Fruit fly (Drosophila melanogaster): ENCODE measurements around the gene Ahcy.

The Ahcy gene

DNA sequence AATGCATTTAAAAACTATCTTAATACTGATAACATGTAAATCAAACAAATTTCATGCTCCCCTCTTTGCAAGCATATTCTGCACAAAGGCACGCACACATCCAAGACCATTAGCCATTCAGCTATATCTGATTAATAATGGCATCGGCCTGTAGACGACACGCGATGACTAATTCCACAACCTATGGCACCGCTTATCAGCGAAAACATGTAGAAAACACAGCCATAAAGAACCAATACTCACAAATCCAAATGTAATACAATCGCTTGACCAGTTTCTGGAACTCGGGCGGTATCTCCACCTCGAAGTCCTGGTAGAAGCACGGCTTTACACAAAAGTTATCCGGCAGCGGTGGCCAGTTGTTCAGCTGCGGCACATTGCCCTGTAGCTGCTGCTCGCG is 1.9 kb upstream of the Ahcy start (continued):
- no peak for TF ChIP-seq ato (GFP tag; IDR thresholded peaks at IDR 0.05; ENCODE audit: partially characterized antibody)

DNA sequence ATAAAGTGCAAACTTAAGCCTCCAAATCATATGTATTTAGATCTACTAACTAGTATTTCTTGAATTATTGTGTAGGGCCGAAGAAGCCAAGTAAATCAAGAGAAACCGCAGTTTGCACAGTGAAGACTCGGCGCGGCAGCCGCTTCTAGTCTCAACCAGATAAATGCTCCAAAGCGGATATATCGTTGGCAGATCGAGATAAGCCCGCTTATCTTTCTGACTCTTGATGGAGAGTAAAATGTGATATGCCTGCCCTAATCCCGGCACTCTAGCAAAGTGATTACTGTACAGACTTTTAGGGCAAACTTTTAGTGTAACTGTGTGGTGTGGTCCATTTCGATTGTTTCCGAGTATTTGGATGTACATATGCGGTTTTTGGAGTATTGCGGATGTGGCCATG is 1.3 kb upstream of the Ahcy start:
- TF ChIP-seq jing (GFP tag; optimal IDR thresholded peaks at IDR 0.05) (no peak), grau (tag; optimal IDR thresholded peaks at IDR 0.05) (peak; percentile 54), slbo (GFP tag; IDR thresholded peaks at IDR 0.05) (peak; percentile 53), CG42726 (GFP tag; IDR thresholded peaks at IDR 0.05; ENCODE audit: partially characterized antibody) (no peak), Drgx (GFP tag; IDR thresholded peaks at IDR 0.05) (0 out of 2 replicates have a peak, but pooled peaks have one; percentile 17), CG2120 (GFP tag; optimal IDR thresholded peaks at IDR 0.05) (peak; percentile 22)

DNA sequence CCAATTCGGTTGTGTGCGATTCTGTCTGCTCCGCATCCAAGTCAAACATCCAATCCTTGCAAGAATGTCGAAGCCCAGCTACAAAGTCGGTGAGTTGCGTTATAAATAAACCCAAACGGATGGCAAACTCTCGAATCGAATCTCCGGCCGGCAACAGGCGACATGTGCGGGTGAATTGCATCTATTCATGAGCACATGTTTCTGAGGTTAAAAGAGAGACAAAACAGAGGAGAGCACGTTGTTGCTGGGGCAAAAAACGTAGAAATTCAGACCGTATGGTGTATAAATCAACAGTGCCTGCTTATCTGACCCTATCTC is 225 bp downstream of the Ahcy start:
- TF ChIP-seq MESR4 (GFP tag; optimal IDR thresholded peaks at IDR 0.05) (peak; percentile 44), sna (GFP tag; IDR thresholded peaks at IDR 0.05; ENCODE audit: partially characterized antibody) (peak; percentile 9; the same call in 1 of the 2 replicates), CG1792 (GFP tag; optimal IDR thresholded peaks at IDR 0.05) (no peak), bigmax (GFP tag; optimal IDR thresholded peaks at IDR 0.05) (peak; percentile 3), chm (GFP tag; IDR thresholded peaks at IDR 0.05) (0 out of 2 replicates have a peak, but pooled peaks have one; percentile 6), Bgb (GFP tag; IDR thresholded peaks at IDR 0.05; ENCODE audit: partially characterized antibody) (peak; percentile 20; the same call in 1 of the 2 replicates), CG34422 (GFP tag; IDR thresholded peaks at IDR 0.05) (peak; percentile 47; the same call in 1 of the 3 replicates), Med (GFP tag) (no peak)

DNA sequence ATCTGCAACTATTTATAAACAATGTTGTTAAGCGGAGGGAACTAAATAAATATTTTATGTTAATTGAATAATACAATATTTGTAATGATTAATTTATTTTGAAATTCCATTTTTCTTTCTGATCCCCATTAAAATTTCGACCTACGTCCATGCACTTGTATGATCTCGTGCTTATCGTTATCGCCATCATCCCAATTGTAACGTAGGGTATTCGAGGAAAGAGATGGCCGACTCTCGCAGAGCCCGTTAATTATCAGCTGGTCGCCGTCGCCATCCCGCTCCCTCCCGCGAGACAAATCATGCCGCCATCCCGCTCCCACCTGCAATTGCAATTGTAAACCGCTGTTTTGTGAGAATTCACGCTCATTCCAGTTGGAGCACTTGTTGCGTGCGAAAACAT is 3.1 kb downstream of the Ahcy start, which contains the start of gene CG11655:
Gene CG11655 (plus strand): TSS at position 351 of the 400 bp plus-strand sequence.
- TF ChIP-seq sob (GFP tag; IDR thresholded peaks at IDR 0.05): peak; percentile 23; the same call in 1 of the 2 replicates
- TF ChIP-seq dimm (GFP tag; IDR thresholded peaks at IDR 0.05): no peak
- no peak for TF ChIP-seq emc (GFP tag; optimal IDR thresholded peaks at IDR 0.05)
- TF ChIP-seq z (GFP tag; IDR thresholded peaks at IDR 0.05): no peak
- no peak for TF ChIP-seq Max (GFP tag; optimal IDR thresholded peaks at IDR 0.05)
- peak; percentile 21 for TF ChIP-seq unpg (GFP tag; optimal IDR thresholded peaks at IDR 0.05)
- no peak for TF ChIP-seq CG31365 (tag; optimal IDR thresholded peaks at IDR 0.05)
- TF ChIP-seq jing (GFP tag; optimal IDR thresholded peaks at IDR 0.05): no peak
- TF ChIP-seq C15 (GFP tag; IDR thresholded peaks at IDR 0.05): no peak
- TF ChIP-seq CG10147 (GFP tag; optimal IDR thresholded peaks at IDR 0.05): no peak
- TF ChIP-seq CG6175 (GFP tag; IDR thresholded peaks at IDR 0.05): no peak
- TF ChIP-seq CG6791 (GFP tag; IDR thresholded peaks at IDR 0.05; ENCODE audit: partially characterized antibody): peak; percentile 49; the same call in 1 of the 3 replicates
- no peak for TF ChIP-seq CG9797 (GFP tag; optimal IDR thresholded peaks at IDR 0.05)
- no peak for TF ChIP-seq bab2 (GFP tag; optimal IDR thresholded peaks at IDR 0.05)
- TF ChIP-seq NC2α (GFP tag; optimal IDR thresholded peaks at IDR 0.05): no peak
- no peak for TF ChIP-seq Hr39 (optimal IDR thresholded peaks at IDR 0.05)
- no peak for TF ChIP-seq sima (GFP tag; optimal IDR thresholded peaks at IDR 0.05)
- TF ChIP-seq CG17912 (GFP tag; optimal IDR thresholded peaks at IDR 0.05): no peak
- TF ChIP-seq CG17829 (tag; optimal IDR thresholded peaks at IDR 0.05): peak; percentile 38
- peak; percentile 43; the same call in 1 of the 4 replicates for TF ChIP-seq Gug (GFP tag; IDR thresholded peaks at IDR 0.05)
- TF ChIP-seq ems (GFP tag; optimal IDR thresholded peaks at IDR 0.05): no peak
- no peak for TF ChIP-seq CTCF (GFP tag; optimal IDR thresholded peaks at IDR 0.05)
- no peak for TF ChIP-seq CG11398 (GFP tag; optimal IDR thresholded peaks at IDR 0.05)
- no peak for TF ChIP-seq ash1 (GFP tag; optimal IDR thresholded peaks at IDR 0.05)
- no peak for TF ChIP-seq repo (GFP tag; optimal IDR thresholded peaks at IDR 0.05)
- peak; percentile 8 for TF ChIP-seq Lhr (GFP tag; optimal IDR thresholded peaks at IDR 0.05)
- TF ChIP-seq CG11504 (tag; optimal IDR thresholded peaks at IDR 0.05): no peak
- no peak for TF ChIP-seq CG4730 (GFP tag; IDR thresholded peaks at IDR 0.05)
- TF ChIP-seq otp (GFP tag; IDR thresholded peaks at IDR 0.05): peak; percentile 75; the same call in 2 of the 3 replicates
- no peak for TF ChIP-seq slou (GFP tag; optimal IDR thresholded peaks at IDR 0.05)
- peak; percentile 5 for TF ChIP-seq kah (GFP tag; optimal IDR thresholded peaks at IDR 0.05)
- no peak for TF ChIP-seq fd102C (GFP tag; optimal IDR thresholded peaks at IDR 0.05)
- no peak for TF ChIP-seq CG18619 (GFP tag; optimal IDR thresholded peaks at IDR 0.05)
- TF ChIP-seq CG6254 (GFP tag; optimal IDR thresholded peaks at IDR 0.05): no peak
